Worm (Caenorhabditis elegans) whole organism, L3 larva: ENCODE results near the gene C54G7.1.

Source experiments
- R02D3.7 ChIP-seq: fragments of 150-350 bp; optimal IDR thresholded peaks from 2 replicates; lab custom pipeline; 2014; ENCODE audit warnings: missing biosample characterization, missing genetic modification characterization
- ZK546.5 ChIP-seq: sonication (generic microtip); optimal IDR thresholded peaks from 2 replicates; lab custom pipeline; 2017; ENCODE audit warnings: missing biosample characterization, missing genetic modification characterization
- aly-2 ChIP-seq: fragments of 150-350 bp; optimal IDR thresholded peaks from 2 replicates; lab custom pipeline; 2014; ENCODE audit warnings: missing biosample characterization, missing genetic modification characterization
- ama-1 ChIP-seq: fragments of 150-350 bp; optimal IDR thresholded peaks from 2 replicates; lab custom pipeline; 2018
- ceh-16 ChIP-seq: sonication (generic microtip); optimal IDR thresholded peaks from 2 replicates; lab custom pipeline; 2017; ENCODE audit warnings: missing biosample characterization, missing genetic modification characterization
- ceh-28 ChIP-seq: fragments of 150-350 bp; optimal IDR thresholded peaks from 2 replicates; lab custom pipeline; 2014; ENCODE audit warnings: missing biosample characterization, missing genetic modification reagents, missing genetic modification characterization
- ceh-82 ChIP-seq: fragments of 150-350 bp; optimal IDR thresholded peaks from 2 replicates; lab custom pipeline; 2014; ENCODE audit warnings: missing biosample characterization, missing genetic modification characterization
- ceh-9 ChIP-seq: sonication (generic microtip); optimal IDR thresholded peaks from 2 replicates; lab custom pipeline; 2018; ENCODE audit warnings: missing biosample characterization, missing genetic modification characterization
- daf-12 ChIP-seq: fragments of 150-350 bp; optimal IDR thresholded peaks from 2 replicates; lab custom pipeline; 2014; ENCODE audit warnings: missing biosample characterization, missing genetic modification reagents, missing genetic modification characterization
- egl-27 ChIP-seq: sonication (generic microtip); optimal IDR thresholded peaks from 4 replicates; lab custom pipeline; 2017; ENCODE audit warnings: missing biosample characterization, missing genetic modification reagents, missing genetic modification characterization
- egl-5 ChIP-seq: fragments of 150-350 bp; optimal IDR thresholded peaks from 2 replicates; lab custom pipeline; 2017; ENCODE audit warnings: missing biosample characterization, missing genetic modification reagents, missing genetic modification characterization, inconsistent platforms
- elt-1 ChIP-seq: fragments of 150-350 bp; optimal IDR thresholded peaks from 2 replicates; lab custom pipeline; 2014; ENCODE audit warnings: missing biosample characterization, missing genetic modification characterization
- elt-2 ChIP-seq: sonication (generic microtip); optimal IDR thresholded peaks from 2 replicates; lab custom pipeline; 2016; ENCODE audit warnings: missing genetic modification reagents, mild to moderate bottlenecking, missing genetic modification characterization, missing compliant biosample characterization
- elt-3 ChIP-seq, 3 experiments: fragments of 150-350 bp in 1 of 3; sonication (generic microtip) in 2 of 3; optimal IDR thresholded peaks; 2 replicates in 2 of 3; 4 replicates in 1 of 3; lab custom pipeline; 2014 to 2017; ENCODE audit warnings: missing biosample characterization in 3 of 3, missing genetic modification characterization in 3 of 3
- eor-1 ChIP-seq, 2 experiments: fragments of 150-350 bp; optimal IDR thresholded peaks; 2 replicates each; lab custom pipeline; 2014 to 2018; ENCODE audit warnings: missing biosample characterization in 2 of 2, missing genetic modification characterization in 2 of 2
- fkh-10 ChIP-seq: sonication (generic microtip); optimal IDR thresholded peaks from 2 replicates; lab custom pipeline; 2017; ENCODE audit warnings: missing biosample characterization, missing genetic modification reagents, missing genetic modification characterization
- fkh-2 ChIP-seq: fragments of 150-350 bp; optimal IDR thresholded peaks from 2 replicates; lab custom pipeline; 2014; ENCODE audit warnings: missing biosample characterization, missing genetic modification reagents, missing genetic modification characterization
- fos-1 ChIP-seq: fragments of 150-350 bp; optimal IDR thresholded peaks from 2 replicates; lab custom pipeline; 2014; ENCODE audit warnings: missing biosample characterization, missing genetic modification characterization
- hmg-11 ChIP-seq: sonication (generic microtip); optimal IDR thresholded peaks from 2 replicates; lab custom pipeline; 2016; ENCODE audit warnings: missing genetic modification characterization, missing compliant biosample characterization
- jun-1 ChIP-seq: fragments of 150-350 bp; optimal IDR thresholded peaks from 2 replicates; lab custom pipeline; 2014; ENCODE audit warnings: missing biosample characterization, missing genetic modification reagents, missing genetic modification characterization
- lin-15B ChIP-seq: fragments of 150-350 bp; optimal IDR thresholded peaks from 2 replicates; lab custom pipeline; 2014; ENCODE audit warnings: missing biosample characterization, missing genetic modification characterization
- lin-39 ChIP-seq: fragments of 150-350 bp; optimal IDR thresholded peaks from 2 replicates; lab custom pipeline; 2018; ENCODE audit warnings: missing biosample characterization, missing genetic modification reagents, missing genetic modification characterization
- lsy-12 ChIP-seq: sonication (generic microtip); optimal IDR thresholded peaks from 2 replicates; lab custom pipeline; 2016; ENCODE audit warnings: mild to moderate bottlenecking, missing genetic modification characterization, missing compliant biosample characterization
- mdl-1 ChIP-seq: fragments of 150-350 bp; optimal IDR thresholded peaks from 2 replicates; lab custom pipeline; 2014; ENCODE audit warnings: missing biosample characterization, missing genetic modification characterization
- mml-1 ChIP-seq: fragments of 150-350 bp; sonication (generic microtip); optimal IDR thresholded peaks from 3 replicates; lab custom pipeline; 2014; ENCODE audit warnings: missing biosample characterization, missing genetic modification characterization
- nfya-1 ChIP-seq: sonication (generic microtip); optimal IDR thresholded peaks from 2 replicates; lab custom pipeline; 2017; ENCODE audit warnings: missing genetic modification characterization, mild to moderate bottlenecking, missing compliant biosample characterization, antibody characterized with exemption, moderate library complexity; ENCODE audit not compliant: insufficient read depth
- nhr-11 ChIP-seq: fragments of 150-350 bp; optimal IDR thresholded peaks from 2 replicates; lab custom pipeline; 2014; ENCODE audit warnings: missing biosample characterization, missing genetic modification characterization
- nhr-12 ChIP-seq: fragments of 150-350 bp; optimal IDR thresholded peaks from 2 replicates; lab custom pipeline; 2014; ENCODE audit warnings: missing biosample characterization, missing genetic modification characterization
- nhr-23 ChIP-seq: fragments of 150-350 bp; optimal IDR thresholded peaks from 2 replicates; lab custom pipeline; 2014; ENCODE audit warnings: missing biosample characterization, missing genetic modification reagents, missing genetic modification characterization
- nhr-237 ChIP-seq: fragments of 150-350 bp; optimal IDR thresholded peaks from 2 replicates; lab custom pipeline; 2014; ENCODE audit warnings: missing biosample characterization, missing genetic modification characterization
- nhr-25 ChIP-seq: sonication (generic microtip); optimal IDR thresholded peaks from 2 replicates; lab custom pipeline; 2017; ENCODE audit warnings: missing biosample characterization, missing genetic modification characterization
- nhr-28 ChIP-seq: fragments of 150-350 bp; optimal IDR thresholded peaks from 2 replicates; lab custom pipeline; 2014; ENCODE audit warnings: missing biosample characterization, missing genetic modification characterization
- nhr-43 ChIP-seq: sonication (generic microtip); optimal IDR thresholded peaks from 2 replicates; lab custom pipeline; 2016; ENCODE audit warnings: mild to moderate bottlenecking, missing genetic modification characterization, missing compliant biosample characterization; ENCODE audit not compliant: poor library complexity, severe bottlenecking
- nhr-67 ChIP-seq: fragments of 150-350 bp; optimal IDR thresholded peaks from 2 replicates; lab custom pipeline; 2014; ENCODE audit warnings: missing biosample characterization, missing genetic modification characterization
- nhr-76 ChIP-seq: fragments of 150-350 bp; sonication (generic microtip); optimal IDR thresholded peaks from 5 replicates; lab custom pipeline; 2014; ENCODE audit warnings: missing biosample characterization, missing genetic modification characterization
- nhr-77 ChIP-seq: fragments of 150-350 bp; optimal IDR thresholded peaks from 2 replicates; lab custom pipeline; 2014; ENCODE audit warnings: missing biosample characterization, missing genetic modification characterization
- pha-4 ChIP-seq: fragments of 150-350 bp; optimal IDR thresholded peaks from 2 replicates; lab custom pipeline; 2014; ENCODE audit warnings: missing biosample characterization, missing genetic modification reagents, missing genetic modification characterization
- pqm-1 ChIP-seq: fragments of 150-350 bp; optimal IDR thresholded peaks from 2 replicates; lab custom pipeline; 2017; ENCODE audit warnings: missing biosample characterization, missing genetic modification characterization, inconsistent platforms
- sea-2 ChIP-seq: fragments of 150-350 bp; sonication (generic microtip); optimal IDR thresholded peaks from 4 replicates; lab custom pipeline; 2014; ENCODE audit warnings: missing biosample characterization, missing genetic modification reagents, missing genetic modification characterization
- skn-1 ChIP-seq: fragments of 150-350 bp; optimal IDR thresholded peaks from 2 replicates; lab custom pipeline; 2014; ENCODE audit warnings: missing biosample characterization, missing genetic modification characterization
- snpc-4 ChIP-seq: fragments of 150-350 bp; optimal IDR thresholded peaks from 2 replicates; lab custom pipeline; 2014; ENCODE audit warnings: missing biosample characterization, missing genetic modification characterization
- tbx-2 ChIP-seq: sonication (generic microtip); optimal IDR thresholded peaks from 2 replicates; lab custom pipeline; 2016; ENCODE audit warnings: mild to moderate bottlenecking, missing genetic modification characterization, missing compliant biosample characterization
- unc-39 ChIP-seq: sonication (generic microtip); optimal IDR thresholded peaks from 4 replicates; lab custom pipeline; 2017; ENCODE audit warnings: missing biosample characterization, missing genetic modification characterization
- unc-62 ChIP-seq: fragments of 150-350 bp; sonication (generic microtip); optimal IDR thresholded peaks from 4 replicates; lab custom pipeline; 2014; ENCODE audit warnings: missing biosample characterization, missing genetic modification reagents, missing genetic modification characterization
- zag-1 ChIP-seq: fragments of 150-350 bp; optimal IDR thresholded peaks from 2 replicates; lab custom pipeline; 2014; ENCODE audit warnings: missing biosample characterization, missing genetic modification characterization
- ztf-11 ChIP-seq: fragments of 150-350 bp; optimal IDR thresholded peaks from 2 replicates; lab custom pipeline; 2014; ENCODE audit warnings: missing biosample characterization, missing genetic modification characterization
- ztf-4 ChIP-seq: fragments of 150-350 bp; optimal IDR thresholded peaks from 2 replicates; lab custom pipeline; 2014; ENCODE audit warnings: missing biosample characterization, missing genetic modification characterization

Gene C54G7.1

DNA sequence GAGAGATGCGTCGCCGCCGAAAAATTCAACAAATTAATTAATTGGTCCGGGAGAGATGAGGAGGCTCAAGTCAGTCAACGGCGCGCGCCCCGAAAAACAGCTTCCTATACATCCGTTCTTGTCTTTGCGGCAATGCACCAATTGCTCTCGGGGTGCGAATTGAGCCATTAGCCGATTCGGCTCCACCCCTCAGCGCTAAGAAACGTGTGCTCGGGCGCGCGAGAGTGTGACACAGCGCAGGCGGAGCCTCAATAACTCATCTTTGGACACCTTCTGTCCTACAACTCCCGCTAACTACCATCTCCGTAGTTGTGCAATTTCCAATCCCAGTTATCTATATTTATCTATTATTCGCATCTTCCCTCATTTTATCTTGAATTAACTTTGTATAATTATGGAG lies 28.9 kb downstream of the C54G7.1 start:
- no peak for TF ChIP-seq ceh-9
- TF ChIP-seq nfya-1 (tag; lab: Kevin White, UChicago) = no peak

DNA sequence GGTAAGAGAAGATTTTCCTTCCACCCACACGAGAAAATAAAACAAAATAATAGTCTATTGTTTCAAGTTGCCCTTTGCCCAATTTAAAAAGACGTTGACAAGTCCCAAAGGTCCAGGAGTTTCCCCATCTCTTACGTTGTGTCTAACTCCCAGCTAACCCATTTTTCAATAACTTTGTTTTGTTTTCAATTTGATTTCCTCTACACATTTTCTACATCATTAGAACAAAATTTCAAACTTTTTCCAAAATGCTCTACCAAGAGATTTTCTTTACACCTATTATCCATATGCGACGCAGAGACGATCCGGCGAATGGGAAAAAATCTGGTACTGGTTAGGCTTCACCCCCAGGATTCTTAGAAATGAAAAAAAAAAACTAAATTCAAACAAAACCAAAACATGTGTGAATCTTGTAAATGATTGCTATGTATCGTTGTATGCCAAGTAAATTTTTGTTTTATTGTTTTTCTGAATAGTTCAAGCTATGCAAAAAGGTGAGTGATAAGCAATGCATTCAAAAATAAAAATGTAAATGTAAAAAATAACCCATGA lies 36.0 kb downstream of the C54G7.1 start:
- TF ChIP-seq lin-39 (tag; lab: Kevin White, UChicago) (no peak), mdl-1 (tag; lab: Kevin White, UChicago) (no peak), egl-5 (tag; lab: Kevin White, UChicago) (no peak), eor-1 (tag; optimal IDR thresholded peaks at IDR 0.05; lab: Kevin White, UChicago) (no peak), nhr-23 (tag; lab: Kevin White, UChicago) (no peak)

DNA sequence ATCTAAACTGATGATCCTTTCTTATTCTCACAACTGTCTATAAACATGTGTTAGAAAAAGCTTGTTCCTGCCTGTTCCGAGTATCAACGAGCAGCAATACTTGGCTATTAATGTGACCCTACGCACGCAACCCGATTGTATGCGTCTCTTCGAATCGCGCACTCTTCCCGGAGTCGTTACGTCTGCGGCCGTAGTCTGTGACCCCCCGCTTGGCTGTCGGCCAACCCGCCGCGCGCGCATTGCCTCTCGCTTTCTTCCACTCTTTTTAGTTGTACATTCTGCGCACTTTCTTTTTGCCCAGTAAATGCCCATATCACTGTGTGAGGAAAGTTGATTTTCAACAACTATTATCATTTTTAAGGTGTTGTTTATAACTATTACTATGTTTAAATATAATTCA lies 48.1 kb downstream of the C54G7.1 start:
- no peak for TF ChIP-seq daf-12
- TF ChIP-seq ztf-4 (tag; lab: Kevin White, UChicago) = no peak
- TF ChIP-seq egl-27 (tag; lab: Kevin White, UChicago) = no peak
- TF ChIP-seq ceh-82 (tag; lab: Kevin White, UChicago) = no peak
- no peak for TF ChIP-seq elt-3 (tag; optimal IDR thresholded peaks at IDR 0.05; lab: Kevin White, UChicago)
- TF ChIP-seq tbx-2 (tag; lab: Kevin White, UChicago) = no peak
- TF ChIP-seq lin-15B = peak; percentile 5
- no peak for TF ChIP-seq pqm-1 (tag; lab: Kevin White, UChicago)
- TF ChIP-seq eor-1 (tag; optimal IDR thresholded peaks at IDR 0.05; lab: Kevin White, UChicago) = no peak
- no peak for TF ChIP-seq nhr-28
- TF ChIP-seq nhr-76 (tag; lab: Kevin White, UChicago) = no peak
- TF ChIP-seq fos-1 (tag; lab: Kevin White, UChicago) = no peak
- no peak for TF ChIP-seq nhr-25 (tag; lab: Kevin White, UChicago)
- no peak for TF ChIP-seq sea-2
- TF ChIP-seq nhr-77 (tag; lab: Kevin White, UChicago) = no peak
- no peak for TF ChIP-seq nhr-237 (tag; lab: Kevin White, UChicago)
- TF ChIP-seq nhr-43 (tag; lab: Kevin White, UChicago) = no peak
- no peak for TF ChIP-seq ZK546.5 (tag; lab: Kevin White, UChicago)
- no peak for TF ChIP-seq R02D3.7 (tag; lab: Kevin White, UChicago)
- TF ChIP-seq aly-2 = no peak
- no peak for TF ChIP-seq unc-39 (tag; lab: Kevin White, UChicago)
- no peak for TF ChIP-seq skn-1
- TF ChIP-seq zag-1 (tag; lab: Kevin White, UChicago) = no peak
- TF ChIP-seq hmg-11 (tag; lab: Kevin White, UChicago) = peak; percentile 86
- no peak for TF ChIP-seq nhr-67 (tag; lab: Kevin White, UChicago)
- TF ChIP-seq lin-39 (tag; lab: Kevin White, UChicago) = peak; percentile 81
- no peak for TF ChIP-seq fkh-2 (tag; lab: Kevin White, UChicago)
- TF ChIP-seq mml-1 (tag; lab: Kevin White, UChicago) = no peak
- TF ChIP-seq ama-1 (lab: Kevin White, UChicago) = no peak
- TF ChIP-seq ceh-9 = no peak
- TF ChIP-seq pha-4 (tag; lab: Kevin White, UChicago) = peak; percentile 31
- TF ChIP-seq lsy-12 (tag; lab: Kevin White, UChicago) = no peak
- no peak for TF ChIP-seq snpc-4
- TF ChIP-seq nhr-12 = no peak
- no peak for TF ChIP-seq elt-1
- no peak for TF ChIP-seq ztf-11 (tag; lab: Kevin White, UChicago)
- no peak for TF ChIP-seq ceh-16 (tag; lab: Kevin White, UChicago)
- TF ChIP-seq unc-62 (GFP tag; lab: Kevin White, UChicago) = no peak
- no peak for TF ChIP-seq nhr-11 (tag; lab: Kevin White, UChicago)
- TF ChIP-seq egl-5 (tag; lab: Kevin White, UChicago) = peak; percentile 82
- peak; percentile 57 for TF ChIP-seq nhr-23 (tag; lab: Kevin White, UChicago)
- TF ChIP-seq jun-1 (tag; lab: Kevin White, UChicago) = no peak
- TF ChIP-seq mdl-1 (tag; lab: Kevin White, UChicago) = no peak
- TF ChIP-seq ceh-28 (tag; lab: Kevin White, UChicago) = no peak
- TF ChIP-seq elt-2 = no peak
- TF ChIP-seq nfya-1 (tag; lab: Kevin White, UChicago) = peak; percentile 48
- no peak for TF ChIP-seq fkh-10
